Worm (Caenorhabditis elegans): Measurements from ENCODE around the gene F01E11.18.

DNA sequence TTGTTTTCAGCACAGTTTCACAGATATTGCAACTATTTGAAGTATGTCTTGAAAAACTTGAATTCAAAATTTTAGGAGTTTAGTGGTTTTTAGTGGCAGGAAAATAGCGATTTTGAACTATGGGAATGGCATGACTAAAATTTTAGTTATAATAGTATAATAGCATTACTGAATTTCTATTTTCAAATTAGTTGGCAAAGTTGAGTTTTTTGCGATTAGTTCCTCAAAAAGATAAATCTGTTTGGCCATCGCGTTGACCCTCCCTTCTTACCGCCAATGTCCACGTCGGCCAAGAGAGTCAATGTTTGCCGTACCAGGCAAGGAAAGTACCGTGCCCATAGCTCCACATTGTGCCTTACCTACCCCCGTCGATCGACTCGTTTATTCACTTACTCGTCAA, 2.0 kb downstream of the F01E11.18 start, which contains the start of gene ugt-57:
- no peak for TF ChIP-seq T22C8.4 (GFP tag; IDR thresholded peaks at IDR 0.05)
- TF ChIP-seq flt-1 (GFP tag; IDR thresholded peaks at IDR 0.05): no peak
- TF ChIP-seq ztf-29 (GFP tag; IDR thresholded peaks at IDR 0.05): no peak
- no peak for TF ChIP-seq ref-1 (GFP tag; conservative IDR thresholded peaks at IDR 0.05)
- no peak for TF ChIP-seq tab-1 (GFP tag; IDR thresholded peaks at IDR 0.05)
